Worm (Caenorhabditis elegans) whole organism, L4 larva: ENCODE results near the gene Y37D8A.16.

Experiments
- ceh-82 ChIP-seq: sonication (generic microtip); optimal IDR thresholded peaks from 2 replicates; lab custom pipeline; 2017; ENCODE audit warnings: missing biosample characterization, missing genetic modification characterization
- ces-1 ChIP-seq: fragments of 150-350 bp; sonication (generic microtip); optimal IDR thresholded peaks from 4 replicates; lab custom pipeline; 2014; ENCODE audit warnings: missing biosample characterization, missing genetic modification reagents, missing genetic modification characterization
- egl-43 ChIP-seq: fragments of 200-800 bp; sonication (Bioruptor generic); IDR thresholded peaks from 2 replicates; pipeline ENCODE4 v1.3.6; 2022; ENCODE audit warnings: missing genetic modification reagents, missing genetic modification characterization, missing compliant biosample characterization
- lin-39 ChIP-seq: fragments of 150-350 bp; optimal IDR thresholded peaks from 2 replicates; lab custom pipeline; 2014; ENCODE audit warnings: missing biosample characterization, missing genetic modification reagents, missing genetic modification characterization
- lir-3 ChIP-seq: sonication (generic microtip); optimal IDR thresholded peaks from 2 replicates; lab custom pipeline; 2016; ENCODE audit warnings: mild to moderate bottlenecking, missing genetic modification characterization, missing compliant biosample characterization
- madf-9 ChIP-seq: fragments of 200-800 bp; sonication (Bioruptor generic); conservative IDR thresholded peaks from 2 replicates; pipeline ENCODE4 v1.3.6; 2022; ENCODE audit warnings: missing genetic modification reagents, missing genetic modification characterization, missing compliant biosample characterization
- mxl-3 ChIP-seq: fragments of 200-800 bp; sonication (Bioruptor generic); optimal IDR thresholded peaks from 2 replicates; lab custom pipeline; 2018; ENCODE audit warnings: mild to moderate bottlenecking, missing genetic modification characterization, missing compliant biosample characterization
- nhr-25 ChIP-seq: sonication (generic microtip); optimal IDR thresholded peaks from 2 replicates; lab custom pipeline; 2017; ENCODE audit warnings: missing genetic modification characterization, mild to moderate bottlenecking, missing compliant biosample characterization, antibody characterized with exemption, moderate library complexity, borderline replicate concordance; ENCODE audit not compliant: insufficient read depth

DNA sequence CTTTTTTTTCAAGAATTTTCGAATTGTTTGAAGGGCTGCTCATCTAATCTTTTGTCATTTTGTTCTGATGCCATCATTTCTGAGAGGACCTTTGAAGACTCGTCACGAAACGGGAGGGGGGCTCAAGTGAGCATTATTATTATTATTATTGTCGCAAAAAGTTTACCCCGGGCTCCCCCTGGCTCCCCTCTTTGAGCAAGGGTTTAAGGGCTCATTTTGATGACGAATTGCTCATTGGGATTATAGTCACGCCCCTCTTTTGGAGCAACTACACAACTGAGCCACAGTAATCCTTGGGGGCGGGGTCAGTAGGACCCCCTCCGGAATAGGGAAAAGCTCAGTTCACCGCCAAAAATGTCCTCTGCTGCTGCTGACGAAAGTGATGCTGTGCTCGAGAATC is 23.8 kb upstream of the Y37D8A.16 start, which contains the start of gene unc-25:
- TF ChIP-seq ceh-82 (no peak), nhr-25 (tag; lab: Kevin White, UChicago) (no peak), mxl-3 (GFP tag; lab: Kevin White, UChicago) (no peak), lir-3 (tag; lab: Kevin White, UChicago) (no peak), ces-1 (no peak), lin-39 (tag; lab: Kevin White, UChicago) (no peak), madf-9 (GFP tag; lab: Robert Waterston, UW) (no peak), egl-43 (GFP tag; lab: Robert Waterston, UW) (0 out of 2 replicates have a peak, but pooled peaks have one; percentile 9)
